Fruit fly (Drosophila melanogaster): ENCODE measurements around the gene beg.

The beg gene

dm6 chr3L:17004218-17004759, 31.2 kb upstream of the beg start (continued):
- TF ChIP-seq twi (tag; optimal IDR thresholded peaks at IDR 0.05) (peak; percentile 67), dysf (GFP tag; IDR thresholded peaks at IDR 0.05) (peak; percentile 94), CG9797 (GFP tag; optimal IDR thresholded peaks at IDR 0.05) (peak; percentile 18), z (GFP tag; IDR thresholded peaks at IDR 0.05) (no peak), CG34422 (GFP tag; IDR thresholded peaks at IDR 0.05) (peak; percentile 88), hb (GFP tag; IDR thresholded peaks at IDR 0.05; ENCODE audit: partially characterized antibody) (no peak), CG6765 (GFP tag; optimal IDR thresholded peaks at IDR 0.05) (peak; percentile 75), CG11723 (GFP tag; optimal IDR thresholded peaks at IDR 0.05) (peak; percentile 74), CG18476 (GFP tag; optimal IDR thresholded peaks at IDR 0.05) (peak; percentile 68), CG6254 (GFP tag; optimal IDR thresholded peaks at IDR 0.05) (peak; percentile 37), CoRest (tag; optimal IDR thresholded peaks at IDR 0.05) (peak; percentile 94), CG31441 (GFP tag; IDR thresholded peaks at IDR 0.05) (peak; percentile 84), da (GFP tag; optimal IDR thresholded peaks at IDR 0.05) (peak; percentile 78), CG2120 (GFP tag; optimal IDR thresholded peaks at IDR 0.05) (peak; percentile 93), CG6791 (GFP tag; IDR thresholded peaks at IDR 0.05; ENCODE audit: partially characterized antibody) (no peak), Blimp-1 (GFP tag; optimal IDR thresholded peaks at IDR 0.05) (peak; percentile 80), Hr78 (GFP tag; optimal IDR thresholded peaks at IDR 0.05) (peak in 1 of 2 experiments; percentile 58), CG17359 (tag; optimal IDR thresholded peaks at IDR 0.05) (peak; percentile 72), Xrp1 (GFP tag; IDR thresholded peaks at IDR 0.05) (peak; percentile 78), CG8281 (tag; optimal IDR thresholded peaks at IDR 0.05) (peak; percentile 34), CG16813 (GFP tag; IDR thresholded peaks at IDR 0.05; ENCODE audit: partially characterized antibody) (no peak), CG33557 (GFP tag; optimal IDR thresholded peaks at IDR 0.05) (peak; percentile 25), HLH54F (GFP tag; optimal IDR thresholded peaks at IDR 0.05) (peak; percentile 89), CG15696 (tag; optimal IDR thresholded peaks at IDR 0.05) (peak; percentile 44), zf30C (GFP tag; optimal IDR thresholded peaks at IDR 0.05) (peak; percentile 59), repo (GFP tag; optimal IDR thresholded peaks at IDR 0.05) (peak; percentile 89), CG4820 (GFP tag; optimal IDR thresholded peaks at IDR 0.05) (peak; percentile 81), Max (GFP tag; optimal IDR thresholded peaks at IDR 0.05) (peak; percentile 78), so (GFP tag; IDR thresholded peaks at IDR 0.05) (peak; percentile 93), CTCF (GFP tag; optimal IDR thresholded peaks at IDR 0.05) (peak; percentile 50), CG8089 (GFP tag; optimal IDR thresholded peaks at IDR 0.05) (peak; percentile 85), sima (GFP tag; optimal IDR thresholded peaks at IDR 0.05) (peak; percentile 77), CG14014 (GFP tag; IDR thresholded peaks at IDR 0.05) (peak; percentile 89), ranshi (GFP tag; IDR thresholded peaks at IDR 0.05) (peak; percentile 83), Side (GFP tag; optimal IDR thresholded peaks at IDR 0.05) (peak; percentile 76), NK7.1 (GFP tag; optimal IDR thresholded peaks at IDR 0.05) (peak; percentile 82), CG6272 (GFP tag; IDR thresholded peaks at IDR 0.05) (peak; percentile 79), her (GFP tag; optimal IDR thresholded peaks at IDR 0.05) (peak; percentile 87), CG6813 (GFP tag; optimal IDR thresholded peaks at IDR 0.05) (peak; percentile 60), CG34224 (GFP tag; IDR thresholded peaks at IDR 0.05; ENCODE audit: partially characterized antibody) (no peak), CG14965 (GFP tag; optimal IDR thresholded peaks at IDR 0.05; ENCODE audit: borderline replicate concordance) (peak; percentile 56), tgo (GFP tag; IDR thresholded peaks at IDR 0.05) (peak; percentile 91), CG10267 (tag; optimal IDR thresholded peaks at IDR 0.05) (peak; percentile 73), Scr (GFP tag; IDR thresholded peaks at IDR 0.05; ENCODE audit: partially characterized antibody) (no peak), CG6683 (GFP tag; optimal IDR thresholded peaks at IDR 0.05) (peak; percentile 64), CG9437 (GFP tag; optimal IDR thresholded peaks at IDR 0.05) (peak; percentile 83), lab (GFP tag; optimal IDR thresholded peaks at IDR 0.05) (peak; percentile 84), CG16863 (GFP tag; optimal IDR thresholded peaks at IDR 0.05) (peak; percentile 79), tap (tag; optimal IDR thresholded peaks at IDR 0.05) (peak; percentile 78), Deaf1 (tag; optimal IDR thresholded peaks at IDR 0.05) (peak; percentile 64)

All from whole organism, embryonic.